Worm (Caenorhabditis elegans) whole organism, young adult: ENCODE results near the gene tceb-3.

ENCODE experiments used
- B0019.2 ChIP-seq: fragments of 200-800 bp; sonication (Bioruptor generic); conservative IDR thresholded peaks from 2 replicates; pipeline ENCODE4 v1.3.6; 2022; ENCODE audit warnings: missing genetic modification reagents, missing genetic modification characterization, missing compliant biosample characterization
- B0035.1 ChIP-seq: sonication (generic microtip); optimal IDR thresholded peaks from 2 replicates; lab custom pipeline; 2016; ENCODE audit warnings: missing genetic modification characterization, mild to moderate bottlenecking, missing compliant biosample characterization, missing genotype, missing genetic modification reagents
- B0261.1 ChIP-seq: sonication (generic microtip); optimal IDR thresholded peaks from 2 replicates; lab custom pipeline; 2016; ENCODE audit warnings: mild to moderate bottlenecking, missing genetic modification characterization, moderate library complexity, missing compliant biosample characterization
- F10E7.11 ChIP-seq: sonication (generic microtip); optimal IDR thresholded peaks from 2 replicates; lab custom pipeline; 2017; ENCODE audit warnings: mild to moderate bottlenecking, missing genetic modification characterization, moderate library complexity, missing compliant biosample characterization
- F39B2.1 ChIP-seq: fragments of 200-800 bp; sonication (Bioruptor generic); IDR thresholded peaks from 2 replicates; pipeline ENCODE4 v1.3.6; 2022; ENCODE audit warnings: missing genetic modification reagents, missing genetic modification characterization, missing compliant biosample characterization
- F49E8.2 ChIP-seq: sonication (generic microtip); optimal IDR thresholded peaks from 3 replicates; lab custom pipeline; 2017; ENCODE audit warnings: missing genetic modification characterization, mild to moderate bottlenecking, missing compliant biosample characterization, antibody characterized with exemption, moderate library complexity; ENCODE audit not compliant: insufficient read depth
- F55B11.4 ChIP-seq: sonication (generic microtip); optimal IDR thresholded peaks from 2 replicates; lab custom pipeline; 2016; ENCODE audit warnings: missing compliant biosample characterization, missing genetic modification characterization, borderline replicate concordance; ENCODE audit not compliant: insufficient read depth
- F57A8.1 ChIP-seq: fragments of 200-800 bp; sonication (Bioruptor generic); optimal IDR thresholded peaks from 2 replicates; lab custom pipeline; 2018; ENCODE audit warnings: mild to moderate bottlenecking, missing genetic modification characterization, moderate library complexity, missing compliant biosample characterization
- K12H6.12 ChIP-seq: fragments of 200-800 bp; sonication (Bioruptor generic); optimal IDR thresholded peaks from 2 replicates; lab custom pipeline; 2018; ENCODE audit warnings: mild to moderate bottlenecking, missing genetic modification characterization, missing compliant biosample characterization
- T07F8.4 ChIP-seq: sonication (generic microtip); optimal IDR thresholded peaks from 2 replicates; lab custom pipeline; 2016; ENCODE audit warnings: mild to moderate bottlenecking, missing genetic modification characterization, moderate library complexity, missing compliant biosample characterization
- Y95B8A.8 ChIP-seq: fragments of 200-800 bp; sonication (Bioruptor generic); IDR thresholded peaks from 2 replicates; pipeline ENCODE4 v1.3.6; 2022; ENCODE audit warnings: missing genetic modification reagents, missing genetic modification characterization, missing compliant biosample characterization
- ama-1 ChIP-seq, 3 experiments: fragments of 150-350 bp in 1 of 3; sonication (generic microtip) in 2 of 3; optimal IDR thresholded peaks; 2 replicates each; lab custom pipeline; 2014 to 2018; ENCODE audit warnings: missing biosample characterization in 2 of 3, missing genetic modification characterization in 2 of 3, missing genetic modification reagents in 2 of 3
- aptf-3 ChIP-seq: fragments of 200-800 bp; sonication (Bioruptor generic); IDR thresholded peaks from 2 replicates; pipeline ENCODE4 v1.3.6; 2022; ENCODE audit warnings: missing genetic modification characterization, missing compliant biosample characterization
- attf-5 ChIP-seq: fragments of 200-800 bp; sonication (Bioruptor generic); optimal IDR thresholded peaks from 2 replicates; lab custom pipeline; 2018; ENCODE audit warnings: mild to moderate bottlenecking, missing genetic modification characterization, missing compliant biosample characterization
- bed-1 ChIP-seq: fragments of 200-800 bp; sonication (Bioruptor generic); IDR thresholded peaks from 2 replicates; pipeline ENCODE4 v1.3.6; 2022; ENCODE audit warnings: missing genetic modification reagents, missing genetic modification characterization, missing compliant biosample characterization
- bed-2 ChIP-seq: fragments of 200-800 bp; sonication (Bioruptor generic); IDR thresholded peaks from 2 replicates; pipeline ENCODE4 v1.3.6; 2022; ENCODE audit warnings: missing genetic modification reagents, missing genetic modification characterization, missing compliant biosample characterization
- ccch-3 ChIP-seq: fragments of 200-800 bp; sonication (Bioruptor generic); optimal IDR thresholded peaks from 2 replicates; lab custom pipeline; 2018; ENCODE audit warnings: mild to moderate bottlenecking, missing genetic modification characterization, missing compliant biosample characterization
- cebp-2 ChIP-seq: fragments of 200-800 bp; sonication (Bioruptor generic); IDR thresholded peaks from 2 replicates; pipeline ENCODE4 v1.3.6; 2022; ENCODE audit warnings: missing genetic modification characterization, missing compliant biosample characterization
- ceh-27 ChIP-seq: fragments of 200-800 bp; sonication (Bioruptor generic); optimal IDR thresholded peaks from 2 replicates; lab custom pipeline; 2018; ENCODE audit warnings: mild to moderate bottlenecking, missing genetic modification characterization, moderate library complexity, missing compliant biosample characterization
- dpff-1 ChIP-seq: sonication (generic microtip); optimal IDR thresholded peaks from 2 replicates; lab custom pipeline; 2017; ENCODE audit warnings: mild to moderate bottlenecking, missing genetic modification characterization, missing compliant biosample characterization
- egrh-3 ChIP-seq: fragments of 200-800 bp; sonication (Bioruptor generic); IDR thresholded peaks from 2 replicates; pipeline ENCODE4 v1.3.6; 2022; ENCODE audit warnings: missing genetic modification reagents, missing genetic modification characterization, missing compliant biosample characterization
- ets-4 ChIP-seq: fragments of 200-800 bp; sonication (Bioruptor generic); optimal IDR thresholded peaks from 2 replicates; lab custom pipeline; 2018; ENCODE audit warnings: mild to moderate bottlenecking, missing genetic modification characterization, missing compliant biosample characterization
- hlh-12 ChIP-seq: sonication (generic microtip); optimal IDR thresholded peaks from 2 replicates; lab custom pipeline; 2016; ENCODE audit warnings: missing genetic modification characterization, missing compliant biosample characterization
- hlh-26 ChIP-seq: fragments of 200-800 bp; sonication (Bioruptor generic); conservative IDR thresholded peaks from 2 replicates; pipeline ENCODE4 v1.3.6; 2022; ENCODE audit warnings: missing genetic modification reagents, missing genetic modification characterization, missing compliant biosample characterization
- lsl-1 ChIP-seq: fragments of 200-800 bp; sonication (Bioruptor generic); optimal IDR thresholded peaks from 2 replicates; lab custom pipeline; 2018; ENCODE audit warnings: mild to moderate bottlenecking, missing genetic modification characterization, moderate library complexity, missing compliant biosample characterization
- lsy-27 ChIP-seq: sonication (generic microtip); optimal IDR thresholded peaks from 2 replicates; lab custom pipeline; 2017; ENCODE audit warnings: missing genetic modification characterization, mild to moderate bottlenecking, missing compliant biosample characterization, antibody characterized with exemption, missing genotype, borderline replicate concordance; ENCODE audit not compliant: insufficient read depth
- madf-10 ChIP-seq: sonication (generic microtip); optimal IDR thresholded peaks from 2 replicates; lab custom pipeline; 2016; ENCODE audit warnings: mild to moderate bottlenecking, missing genetic modification characterization, missing compliant biosample characterization
- madf-6 ChIP-seq: fragments of 200-800 bp; sonication (Bioruptor generic); IDR thresholded peaks from 2 replicates; pipeline ENCODE4 v1.3.6; 2022; ENCODE audit warnings: missing genetic modification reagents, missing genetic modification characterization, missing compliant biosample characterization
- madf-8 ChIP-seq: fragments of 200-800 bp; sonication (Bioruptor generic); conservative IDR thresholded peaks from 2 replicates; pipeline ENCODE4 v1.3.6; 2022; ENCODE audit warnings: missing genetic modification reagents, missing genetic modification characterization, missing compliant biosample characterization
- mes-4 ChIP-seq: sonication (generic microtip); optimal IDR thresholded peaks from 2 replicates; lab custom pipeline; 2016; ENCODE audit warnings: missing genotype, missing genetic modification characterization, missing compliant biosample characterization
- nhr-120 ChIP-seq: fragments of 200-800 bp; sonication (Bioruptor generic); IDR thresholded peaks from 2 replicates; pipeline ENCODE4 v1.3.6; 2022; ENCODE audit warnings: missing genetic modification characterization, missing compliant biosample characterization
- nhr-80 ChIP-seq: sonication (generic microtip); optimal IDR thresholded peaks from 2 replicates; lab custom pipeline; 2016; ENCODE audit warnings: missing genetic modification characterization, missing compliant biosample characterization
- pha-4 ChIP-seq: fragments of 150-350 bp; sonication (generic microtip); optimal IDR thresholded peaks from 2 replicates; lab custom pipeline; 2014; ENCODE audit warnings: missing biosample characterization, missing genetic modification reagents, missing genetic modification characterization
- rec-8 ChIP-seq, 2 experiments: sonication (generic microtip); optimal IDR thresholded peaks; 2 replicates each; lab custom pipeline; 2016; ENCODE audit warnings: mild to moderate bottlenecking in 2 of 2, missing genetic modification characterization in 2 of 2, missing genetic modification reagents in 2 of 2, missing genotype in 2 of 2, missing biosample characterization in 1 of 2, missing compliant biosample characterization in 1 of 2, moderate library complexity in 1 of 2
- snpc-1.1 ChIP-seq: sonication (generic microtip); optimal IDR thresholded peaks from 2 replicates; lab custom pipeline; 2017; ENCODE audit warnings: missing genetic modification characterization, mild to moderate bottlenecking, missing compliant biosample characterization, antibody characterized with exemption, moderate library complexity, missing genotype, missing genetic modification reagents; ENCODE audit not compliant: insufficient read depth
- snpc-1.3 ChIP-seq: sonication (generic microtip); optimal IDR thresholded peaks from 2 replicates; lab custom pipeline; 2017; ENCODE audit warnings: missing genetic modification characterization, mild to moderate bottlenecking, missing compliant biosample characterization, antibody characterized with exemption, moderate library complexity, missing genotype, missing genetic modification reagents; ENCODE audit not compliant: insufficient read depth
- snpc-3.4 ChIP-seq: sonication (generic microtip); optimal IDR thresholded peaks from 2 replicates; lab custom pipeline; 2017; ENCODE audit warnings: missing genetic modification characterization, mild to moderate bottlenecking, missing compliant biosample characterization, antibody characterized with exemption, moderate library complexity, missing genotype, missing genetic modification reagents
- tbp1 ChIP-seq: fragments of 200-800 bp; sonication (Bioruptor generic); optimal IDR thresholded peaks from 2 replicates; lab custom pipeline; 2018; ENCODE audit warnings: mild to moderate bottlenecking, missing genetic modification characterization, missing compliant biosample characterization
- tbx-9 ChIP-seq: sonication (generic microtip); optimal IDR thresholded peaks from 2 replicates; lab custom pipeline; 2016; ENCODE audit warnings: borderline replicate concordance, missing genetic modification characterization, inconsistent platforms, missing compliant biosample characterization
- ztf-18 ChIP-seq: sonication (generic microtip); optimal IDR thresholded peaks from 2 replicates; lab custom pipeline; 2016; ENCODE audit warnings: missing genotype, mild to moderate bottlenecking, missing genetic modification characterization, missing compliant biosample characterization
- ztf-22 ChIP-seq: fragments of 200-800 bp; sonication (Bioruptor generic); optimal IDR thresholded peaks from 2 replicates; lab custom pipeline; 2018; ENCODE audit warnings: mild to moderate bottlenecking, missing genetic modification characterization, moderate library complexity, missing compliant biosample characterization

tceb-3 gene

ce11 chrII:10947317-10947716 is at the start of gene tceb-3, which contains the start of gene gskl-1:
TSS of gene tceb-3 (minus strand) at chrII:10947417.
TSS of gene gskl-1 (plus strand) at chrII:10947559.
- TF ChIP-seq madf-10 (tag; lab: Kevin White, UChicago) (no peak), aptf-3 (GFP tag; lab: Robert Waterston, UW) (no peak)

DNA sequence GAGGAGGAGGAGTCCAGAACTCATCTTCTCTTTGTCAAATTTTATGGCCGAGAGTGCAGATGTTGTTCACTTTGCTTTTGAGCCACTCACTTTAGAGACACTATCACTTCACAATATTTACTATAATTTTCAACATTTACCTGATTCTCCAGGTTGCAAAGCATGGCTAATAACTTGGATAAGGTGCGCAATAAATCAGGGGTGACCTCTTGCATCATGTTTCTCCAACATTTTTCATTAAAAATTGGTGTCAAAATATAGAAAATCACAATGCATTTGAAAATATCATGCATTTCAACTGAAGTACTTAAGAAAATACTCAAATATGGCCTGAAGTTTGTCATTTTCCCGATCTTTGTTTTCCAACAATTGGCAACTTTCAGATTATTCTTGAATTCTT is 48.4 kb upstream of the tceb-3 start:
- TF ChIP-seq F10E7.11 (tag; lab: Kevin White, UChicago): no peak
- TF ChIP-seq bed-2: no peak
- TF ChIP-seq F39B2.1 (GFP tag; lab: Robert Waterston, UW): no peak
- TF ChIP-seq nhr-80 (tag; lab: Kevin White, UChicago): no peak
- no peak for TF ChIP-seq B0261.1 (tag; lab: Kevin White, UChicago)
- TF ChIP-seq ets-4 (GFP tag; lab: Kevin White, UChicago): no peak
- TF ChIP-seq B0019.2 (GFP tag; lab: Robert Waterston, UW): no peak
- TF ChIP-seq Y95B8A.8: no peak
- no peak for TF ChIP-seq tbx-9
- TF ChIP-seq ccch-3 (GFP tag; lab: Kevin White, UChicago): no peak
- no peak for TF ChIP-seq lsy-27 (tag; lab: Kevin White, UChicago)
- no peak for TF ChIP-seq F57A8.1
- TF ChIP-seq hlh-12 (tag; lab: Kevin White, UChicago): no peak
- TF ChIP-seq T07F8.4 (tag; lab: Kevin White, UChicago): no peak
- no peak for TF ChIP-seq ceh-27 (GFP tag; lab: Kevin White, UChicago)
- TF ChIP-seq hlh-26 (GFP tag; lab: Robert Waterston, UW): no peak
- TF ChIP-seq snpc-3.4 (tag; lab: Kevin White, UChicago): no peak
- no peak for TF ChIP-seq tbp1 (GFP tag; lab: Kevin White, UChicago)
- no peak for TF ChIP-seq snpc-1.3 (tag; lab: Kevin White, UChicago)
- no peak for TF ChIP-seq ama-1 (optimal IDR thresholded peaks at IDR 0.05; lab: Kevin White, UChicago)
- no peak for TF ChIP-seq ama-1 (GFP tag; optimal IDR thresholded peaks at IDR 0.05; lab: Kevin White, UChicago)

DNA sequence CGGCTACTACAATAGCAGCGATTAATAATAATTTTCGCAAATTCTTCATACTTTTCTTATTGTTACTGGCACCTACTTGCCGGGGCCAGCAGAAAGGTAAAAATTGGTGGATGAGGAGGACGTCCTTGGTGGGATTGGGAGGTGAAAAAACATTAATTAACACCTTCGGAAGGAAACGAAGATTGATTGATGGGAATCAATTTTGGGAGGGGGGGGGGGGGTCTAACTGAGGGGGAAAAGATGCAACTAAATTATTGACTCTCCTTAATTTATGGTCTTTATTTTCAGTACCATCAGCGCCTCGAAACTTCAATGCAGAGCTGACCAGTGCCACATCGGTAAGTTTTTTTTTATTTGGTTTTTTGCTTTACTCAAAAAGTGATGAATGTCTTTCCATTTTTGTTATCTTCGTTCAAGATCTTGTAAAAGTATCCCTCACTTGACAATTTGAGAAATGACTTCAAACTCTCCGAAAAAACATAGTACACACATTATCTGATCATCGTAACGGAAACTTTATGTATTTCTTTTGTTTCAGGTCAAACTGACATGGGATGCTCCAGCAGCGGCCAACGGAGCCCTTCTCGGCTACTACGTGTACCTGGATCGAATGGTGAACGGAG is 46.5 kb upstream of the tceb-3 start:
- TF ChIP-seq rec-8 (tag; optimal IDR thresholded peaks at IDR 0.05; lab: Kevin White, UChicago) (no peak), ceh-27 (GFP tag; lab: Kevin White, UChicago) (no peak), B0035.1 (tag; lab: Kevin White, UChicago) (no peak), bed-1 (no peak), madf-6 (GFP tag; lab: Robert Waterston, UW) (no peak), dpff-1 (tag; lab: Kevin White, UChicago) (no peak)

ce11 chrII:10990592-10990991 is 43.4 kb upstream of the tceb-3 start:
- no peak for TF ChIP-seq attf-5 (GFP tag; lab: Kevin White, UChicago)
- no peak for TF ChIP-seq snpc-1.1
- TF ChIP-seq ztf-22 (GFP tag; lab: Kevin White, UChicago): no peak
- TF ChIP-seq nhr-80 (tag; lab: Kevin White, UChicago): no peak
- no peak for TF ChIP-seq F55B11.4
- no peak for TF ChIP-seq K12H6.12
- TF ChIP-seq ztf-18: no peak
- no peak for TF ChIP-seq mes-4
- TF ChIP-seq lsl-1 (GFP tag; lab: Kevin White, UChicago): no peak
- no peak for TF ChIP-seq F49E8.2 (tag; lab: Kevin White, UChicago)
- TF ChIP-seq madf-8 (GFP tag; lab: Robert Waterston, UW): no peak
- no peak for TF ChIP-seq cebp-2
- TF ChIP-seq egrh-3 (GFP tag; lab: Robert Waterston, UW): no peak
- TF ChIP-seq pha-4 (tag; lab: Kevin White, UChicago): no peak
- no peak for TF ChIP-seq nhr-120 (GFP tag; lab: Robert Waterston, UW)
- TF ChIP-seq, all 124 proteins: peak for 0
